Worm (Caenorhabditis elegans): ENCODE results near the gene B0334.4.

DNA sequence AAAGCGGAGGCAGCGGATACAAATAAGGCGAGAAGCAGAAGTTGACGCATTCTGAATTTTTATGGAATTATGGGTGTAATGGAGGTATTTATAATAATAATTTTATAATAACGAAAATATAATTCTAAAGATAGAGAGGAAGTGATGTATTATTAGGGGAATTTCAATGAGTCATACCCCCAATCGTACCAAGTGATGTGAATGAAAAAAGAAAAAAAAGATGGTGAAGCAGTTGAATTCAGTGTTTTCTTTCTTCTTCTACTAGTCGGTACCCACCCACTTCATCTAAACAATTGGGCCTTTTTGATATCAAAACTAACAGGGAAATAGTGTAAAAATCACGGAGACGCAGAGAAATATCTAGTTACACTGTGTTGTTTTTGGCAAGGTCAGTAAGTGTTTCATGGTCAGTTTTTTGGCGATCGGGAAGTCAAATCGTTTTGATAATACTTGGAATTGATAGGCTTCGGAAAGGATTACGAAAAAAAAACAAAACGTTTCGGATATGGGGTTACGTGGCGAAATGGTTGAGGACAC, 8.7 kb upstream of the B0334.4 start, which contains the start of gene ttr-18:
- TF ChIP-seq sup-37 (GFP tag; optimal IDR thresholded peaks at IDR 0.05) (no peak), ceh-82 (tag; optimal IDR thresholded peaks at IDR 0.05) (no peak), snpc-4 (tag; optimal IDR thresholded peaks at IDR 0.05) (no peak), ama-1 (optimal IDR thresholded peaks at IDR 0.05) (no peak), nhr-237 (tag; optimal IDR thresholded peaks at IDR 0.05) (no peak), fos-1 (tag; optimal IDR thresholded peaks at IDR 0.05) (no peak)

Data from whole organism, L1 larva.